Fruit fly (Drosophila melanogaster): Measurements from ENCODE around the gene svr.
A peak's percentile ranks its signal among the peaks of the same experiment; 100 is the strongest.

The svr gene

DNA sequence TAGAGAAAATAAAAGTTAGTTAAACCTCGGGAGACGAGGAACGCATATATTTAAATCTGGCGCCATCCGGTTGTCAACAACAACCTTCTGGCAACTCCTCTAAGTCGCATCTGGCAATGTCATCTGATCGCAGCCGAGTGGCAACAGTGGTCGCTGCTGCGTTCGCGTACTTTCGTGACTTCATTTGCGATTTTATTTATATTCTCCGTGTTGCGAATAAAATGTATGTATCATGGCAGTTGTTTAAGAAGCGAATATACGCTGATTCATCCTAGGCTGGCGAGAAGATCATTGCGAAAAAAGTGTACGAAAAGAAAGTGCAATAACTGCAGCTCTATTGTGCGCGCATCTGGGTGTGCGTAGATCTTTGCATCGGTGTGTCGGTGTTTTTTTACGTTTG lies at the start of gene svr:
Gene svr, plus strand, starts transcription at position 121 of the 400 bp plus-strand sequence.
- peak; percentile 40 for TF ChIP-seq EcR (GFP tag; optimal IDR thresholded peaks at IDR 0.05)
- no peak for TF ChIP-seq CG10348 (GFP tag; IDR thresholded peaks at IDR 0.05)

DNA sequence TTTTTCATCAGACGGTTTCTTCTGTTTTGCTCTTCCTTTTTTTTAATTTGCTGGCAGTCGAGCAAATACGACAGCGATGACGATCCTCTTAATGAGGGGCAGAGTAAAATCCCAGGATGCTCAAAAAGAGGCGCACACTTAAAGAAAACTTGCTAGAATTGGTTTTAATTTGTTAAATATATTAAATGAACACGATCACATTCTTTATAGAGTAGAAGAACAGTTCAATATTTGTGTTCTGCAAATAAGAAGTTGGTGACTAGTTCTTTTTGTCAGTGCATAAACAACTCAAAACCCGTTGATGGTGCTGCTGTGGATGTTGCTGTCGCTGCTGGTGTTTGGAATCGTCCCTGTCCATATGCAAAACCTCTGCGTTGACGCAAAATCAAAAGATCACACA lies 48.0 kb upstream of the svr start:
- TF ChIP-seq Pif1B (GFP tag; optimal IDR thresholded peaks at IDR 0.05) (peak; percentile 62), CG8301 (tag; optimal IDR thresholded peaks at IDR 0.05) (peak; percentile 49), CG34367 (tag; optimal IDR thresholded peaks at IDR 0.05) (peak; percentile 66), Snoo (tag; optimal IDR thresholded peaks at IDR 0.05) (peak; percentile 57), Ets98B (GFP tag; IDR thresholded peaks at IDR 0.05) (no peak), D1 (tag; optimal IDR thresholded peaks at IDR 0.05) (no peak), CG13204 (GFP tag; optimal IDR thresholded peaks at IDR 0.05) (peak; percentile 1), CG15710 (tag; optimal IDR thresholded peaks at IDR 0.05) (peak; percentile 69), EcR (GFP tag; optimal IDR thresholded peaks at IDR 0.05) (no peak), CG17806 (tag; optimal IDR thresholded peaks at IDR 0.05) (peak; percentile 71), rn (GFP tag; IDR thresholded peaks at IDR 0.05) (no peak), CG9948 (tag; optimal IDR thresholded peaks at IDR 0.05) (peak; percentile 61), CG12605 (GFP tag; IDR thresholded peaks at IDR 0.05) (0 out of 2 replicates have a peak, but pooled peaks have one; percentile 19), Pif1A (GFP tag; optimal IDR thresholded peaks at IDR 0.05) (peak; percentile 74), fd96Ca (GFP tag; IDR thresholded peaks at IDR 0.05) (no peak), CG14655 (GFP tag; optimal IDR thresholded peaks at IDR 0.05) (peak; percentile 72), CG32121 (GFP tag; IDR thresholded peaks at IDR 0.05) (no peak), gl (tag; optimal IDR thresholded peaks at IDR 0.05) (peak; percentile 37), CG4496 (GFP tag; IDR thresholded peaks at IDR 0.05) (peak; percentile 41; the same call in 1 of the 3 replicates), CG8159 (tag; optimal IDR thresholded peaks at IDR 0.05) (peak; percentile 73)

DNA sequence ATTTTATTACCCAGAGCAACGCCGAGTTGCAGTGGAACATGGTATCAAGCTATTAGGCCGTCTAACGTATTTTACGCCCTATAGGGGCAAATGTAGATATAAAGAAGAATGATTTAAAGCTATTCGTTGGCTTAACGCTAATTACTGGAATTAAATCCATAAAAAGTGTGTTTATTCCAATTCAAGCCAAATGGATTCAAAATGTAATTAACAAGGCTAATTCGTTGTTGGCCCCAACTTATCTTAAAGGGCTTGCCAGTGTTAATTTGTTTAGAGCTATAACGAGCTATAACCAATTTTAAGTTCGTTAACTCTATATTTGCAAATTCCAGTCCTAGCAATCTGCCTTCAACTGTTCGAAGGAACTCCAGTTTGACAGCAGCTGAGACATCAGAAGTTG lies 47.3 kb upstream of the svr start:
- TF ChIP-seq fd96Ca (GFP tag; IDR thresholded peaks at IDR 0.05), result no peak

DNA sequence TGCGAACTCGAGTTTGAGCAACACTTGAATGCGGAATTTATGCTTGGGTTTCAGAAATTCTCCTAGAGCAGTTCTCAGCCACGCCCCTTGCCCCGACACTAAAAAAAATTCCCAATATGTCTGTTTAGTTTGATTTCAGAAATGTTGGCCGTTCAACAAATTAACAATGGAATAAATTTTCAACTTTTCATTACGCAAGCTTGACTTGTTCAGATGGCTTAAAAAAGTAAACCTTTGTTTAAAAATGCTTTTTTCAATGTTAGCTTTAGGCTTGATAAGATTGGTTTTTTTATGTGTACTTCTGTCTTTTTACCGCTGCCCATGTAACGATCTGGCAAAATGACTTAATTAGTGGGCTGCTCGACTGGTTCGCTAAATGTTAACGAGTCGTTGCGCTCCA lies 43.5 kb upstream of the svr start:
- TF ChIP-seq CG32121 (GFP tag; IDR thresholded peaks at IDR 0.05) (no peak), EcR (GFP tag; optimal IDR thresholded peaks at IDR 0.05) (no peak), CG14655 (GFP tag; optimal IDR thresholded peaks at IDR 0.05) (peak; percentile 18), CG13204 (GFP tag; optimal IDR thresholded peaks at IDR 0.05) (no peak), CG9948 (tag; optimal IDR thresholded peaks at IDR 0.05) (peak; percentile 38), CG8159 (tag; optimal IDR thresholded peaks at IDR 0.05) (peak; percentile 68), Ets98B (GFP tag; IDR thresholded peaks at IDR 0.05) (no peak), CG8301 (tag; optimal IDR thresholded peaks at IDR 0.05) (no peak), CG17806 (tag; optimal IDR thresholded peaks at IDR 0.05) (peak; percentile 50), Pif1B (GFP tag; optimal IDR thresholded peaks at IDR 0.05) (no peak), CG34367 (tag; optimal IDR thresholded peaks at IDR 0.05) (peak; percentile 32), CG10348 (GFP tag; IDR thresholded peaks at IDR 0.05) (no peak), Pif1A (GFP tag; optimal IDR thresholded peaks at IDR 0.05) (no peak), CG12605 (GFP tag; IDR thresholded peaks at IDR 0.05) (no peak), Snoo (tag; optimal IDR thresholded peaks at IDR 0.05) (no peak), CG15710 (tag; optimal IDR thresholded peaks at IDR 0.05) (peak; percentile 62), gl (tag; optimal IDR thresholded peaks at IDR 0.05) (peak; percentile 17), CG4496 (GFP tag; IDR thresholded peaks at IDR 0.05) (no peak)

DNA sequence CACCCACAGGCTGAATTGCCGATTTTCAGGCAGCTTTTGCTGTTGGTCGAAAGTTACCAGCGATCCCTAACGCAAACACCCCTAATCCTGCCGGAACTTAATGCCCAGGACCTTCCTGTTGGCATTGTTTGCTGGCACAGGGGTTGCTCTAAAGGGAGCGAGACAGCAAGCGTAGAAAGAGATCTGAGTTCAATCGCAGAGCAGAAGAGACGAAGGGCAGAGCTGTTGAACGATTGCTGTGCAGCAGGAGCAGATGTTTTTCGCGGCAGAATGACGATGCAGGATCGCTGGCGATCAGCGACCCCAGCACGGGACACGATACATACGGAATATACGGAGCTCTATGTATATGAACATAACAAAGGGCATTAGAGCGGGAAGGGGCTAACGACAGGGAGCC lies 39.3 kb upstream of the svr start:
- TF ChIP-seq EcR (GFP tag; optimal IDR thresholded peaks at IDR 0.05) (no peak), CG32121 (GFP tag; IDR thresholded peaks at IDR 0.05) (no peak), CG12605 (GFP tag; IDR thresholded peaks at IDR 0.05) (no peak), Ets98B (GFP tag; IDR thresholded peaks at IDR 0.05) (no peak), CG34367 (tag; optimal IDR thresholded peaks at IDR 0.05) (no peak), gl (tag; optimal IDR thresholded peaks at IDR 0.05) (no peak), CG15710 (tag; optimal IDR thresholded peaks at IDR 0.05) (no peak)

DNA sequence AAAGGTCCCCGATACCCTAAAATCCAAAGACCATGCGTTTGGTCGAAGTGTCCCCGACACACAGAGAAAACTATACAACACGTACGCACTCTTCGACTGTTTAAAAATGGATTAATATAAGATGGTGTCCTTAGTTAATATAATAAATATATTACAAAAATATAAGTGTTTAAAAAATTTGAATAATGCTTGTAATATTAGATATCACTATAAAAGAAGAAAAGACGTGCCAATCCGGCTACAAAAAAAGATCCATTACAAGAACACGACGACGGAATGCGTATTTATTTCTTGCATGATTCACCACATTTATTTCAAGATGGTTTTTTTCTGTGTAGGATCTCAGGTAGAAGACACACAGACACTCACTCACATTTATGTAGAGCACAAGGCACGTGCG lies 38.4 kb upstream of the svr start:
- TF ChIP-seq Pif1B (GFP tag; optimal IDR thresholded peaks at IDR 0.05) (no peak), Ets98B (GFP tag; IDR thresholded peaks at IDR 0.05) (no peak), EcR (GFP tag; optimal IDR thresholded peaks at IDR 0.05) (no peak), CG34367 (tag; optimal IDR thresholded peaks at IDR 0.05) (no peak), CG14655 (GFP tag; optimal IDR thresholded peaks at IDR 0.05) (no peak), CG13204 (GFP tag; optimal IDR thresholded peaks at IDR 0.05) (no peak), CG8301 (tag; optimal IDR thresholded peaks at IDR 0.05) (no peak), CG9948 (tag; optimal IDR thresholded peaks at IDR 0.05) (no peak), CG4496 (GFP tag; IDR thresholded peaks at IDR 0.05) (no peak)

DNA sequence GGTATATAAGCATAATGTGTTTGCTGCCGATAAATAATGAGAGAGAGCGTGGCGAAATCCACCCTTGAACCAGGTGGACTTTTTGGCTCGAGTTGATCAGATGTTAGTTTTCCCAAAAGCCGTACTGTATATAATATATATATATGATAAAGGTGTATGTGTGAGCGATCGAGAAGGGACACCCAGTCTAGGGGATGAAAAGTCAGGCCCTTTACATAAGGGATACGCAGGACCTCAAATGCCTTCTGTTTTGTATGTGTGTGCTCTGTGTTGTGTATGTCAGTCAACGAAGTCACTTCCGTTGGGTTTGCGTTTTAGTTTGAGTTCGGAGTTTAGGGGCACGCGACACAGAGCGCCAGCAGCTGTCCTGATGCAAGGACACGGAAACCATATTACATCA lies 35.8 kb upstream of the svr start, which contains the start of gene ase:
Gene ase, plus strand, starts transcription at position 301 of the 400 bp plus-strand sequence.
- no peak for TF ChIP-seq Pif1B (GFP tag; optimal IDR thresholded peaks at IDR 0.05)
- TF ChIP-seq CG13204 (GFP tag; optimal IDR thresholded peaks at IDR 0.05), result no peak
- no peak for TF ChIP-seq D1 (tag; optimal IDR thresholded peaks at IDR 0.05)
- TF ChIP-seq CG15710 (tag; optimal IDR thresholded peaks at IDR 0.05), result no peak
- no peak for TF ChIP-seq CG8301 (tag; optimal IDR thresholded peaks at IDR 0.05)
- no peak for TF ChIP-seq Snoo (tag; optimal IDR thresholded peaks at IDR 0.05)
- TF ChIP-seq CG8159 (tag; optimal IDR thresholded peaks at IDR 0.05), result no peak
- no peak for TF ChIP-seq rn (GFP tag; IDR thresholded peaks at IDR 0.05)
- no peak for TF ChIP-seq Ets98B (GFP tag; IDR thresholded peaks at IDR 0.05)
